Fruit fly (Drosophila melanogaster): Measurements from ENCODE around the gene Cdep.

The Cdep gene

dm6 chr3R:4987408-4987807, 77.1 kb downstream of the Cdep start (continued):
- TF ChIP-seq CG8290 (GFP tag; optimal IDR thresholded peaks at IDR 0.05) = no peak
- TF ChIP-seq CG8290 (tag; optimal IDR thresholded peaks at IDR 0.05) = peak in 1 of 2 experiments; percentile 26
- TF ChIP-seq CG12236 (GFP tag; optimal IDR thresholded peaks at IDR 0.05) = no peak
- no peak for TF ChIP-seq CG2129 (GFP tag; IDR thresholded peaks at IDR 0.05; ENCODE audit: partially characterized antibody)
- peak; percentile 38 for TF ChIP-seq Med (GFP tag)

- TF ChIP-seq Bgb (GFP tag; IDR thresholded peaks at IDR 0.05; ENCODE audit: partially characterized antibody) (no peak), Sin3A (optimal IDR thresholded peaks at IDR 0.05) (no peak), toy (GFP tag; IDR thresholded peaks at IDR 0.05) (no peak), sc (optimal IDR thresholded peaks at IDR 0.05) (no peak), sc (GFP tag; optimal IDR thresholded peaks at IDR 0.05) (peak; percentile 15), CG7839 (tag; optimal IDR thresholded peaks at IDR 0.05) (peak; percentile 51), al (GFP tag; IDR thresholded peaks at IDR 0.05) (no peak), CG11504 (tag; optimal IDR thresholded peaks at IDR 0.05) (peak; percentile 67), CG6689 (GFP tag; IDR thresholded peaks at IDR 0.05) (no peak), CG11085 (GFP tag; IDR thresholded peaks at IDR 0.05) (no peak), sim (GFP tag; IDR thresholded peaks at IDR 0.05) (no peak), zfh2 (GFP tag; optimal IDR thresholded peaks at IDR 0.05) (no peak), mirr (GFP tag; optimal IDR thresholded peaks at IDR 0.05) (no peak), Hr39 (optimal IDR thresholded peaks at IDR 0.05) (no peak), dmrt11E (tag; optimal IDR thresholded peaks at IDR 0.05) (peak; percentile 83), CG43689 (GFP tag; IDR thresholded peaks at IDR 0.05) (no peak), ind (GFP tag; optimal IDR thresholded peaks at IDR 0.05) (peak; percentile 27), ap (GFP tag; IDR thresholded peaks at IDR 0.05) (no peak), NC2β (GFP tag; optimal IDR thresholded peaks at IDR 0.05) (peak; percentile 14), CG14667 (GFP tag; IDR thresholded peaks at IDR 0.05) (no peak), CG8359 (GFP tag; optimal IDR thresholded peaks at IDR 0.05; ENCODE audit: borderline replicate concordance) (peak; percentile 22), org-1 (GFP tag; optimal IDR thresholded peaks at IDR 0.05) (peak; percentile 54), CG1024 (GFP tag; IDR thresholded peaks at IDR 0.05) (no peak), zen2 (GFP tag; IDR thresholded peaks at IDR 0.05; ENCODE audit: partially characterized antibody) (no peak), ttk (GFP tag; IDR thresholded peaks at IDR 0.05) (no peak), Neu2 (GFP tag; optimal IDR thresholded peaks at IDR 0.05; ENCODE audit: borderline replicate concordance) (no peak), ken (GFP tag; IDR thresholded peaks at IDR 0.05) (no peak), aop (GFP tag; IDR thresholded peaks at IDR 0.05) (no peak), CG6791 (GFP tag; IDR thresholded peaks at IDR 0.05; ENCODE audit: partially characterized antibody) (no peak), CG7745 (tag; optimal IDR thresholded peaks at IDR 0.05) (no peak), Drgx (GFP tag; IDR thresholded peaks at IDR 0.05) (no peak), kni (GFP tag; optimal IDR thresholded peaks at IDR 0.05) (peak; percentile 50), Scr (GFP tag; IDR thresholded peaks at IDR 0.05; ENCODE audit: partially characterized antibody) (no peak), jigr1 (GFP tag; IDR thresholded peaks at IDR 0.05) (no peak), Opbp (GFP tag; IDR thresholded peaks at IDR 0.05; ENCODE audit: partially characterized antibody) (no peak), pfk (GFP tag; optimal IDR thresholded peaks at IDR 0.05) (no peak), CG2889 (GFP tag; IDR thresholded peaks at IDR 0.05) (no peak), CG5180 (GFP tag; optimal IDR thresholded peaks at IDR 0.05) (peak; percentile 36), CG8388 (GFP tag; optimal IDR thresholded peaks at IDR 0.05) (peak; percentile 64), CG17829 (tag; optimal IDR thresholded peaks at IDR 0.05) (peak; percentile 69), CG12104 (GFP tag; optimal IDR thresholded peaks at IDR 0.05) (peak; percentile 39), CG13287 (GFP tag; IDR thresholded peaks at IDR 0.05; ENCODE audit: partially characterized antibody) (no peak), CG4360 (GFP tag; IDR thresholded peaks at IDR 0.05) (no peak), Sry-δ (GFP tag; optimal IDR thresholded peaks at IDR 0.05) (no peak)
Observed at dm6 chr3R:4989150-4990017, 79.0 kb downstream of the Cdep start.
